Worm (Caenorhabditis elegans): ENCODE measurements around the gene srb-13.

ce11 chrII:5178609-5179008, 21.2 kb upstream of the srb-13 start:
- no peak for TF ChIP-seq klf-2 (GFP tag; conservative IDR thresholded peaks at IDR 0.05)
- TF ChIP-seq cog-1 (tag; optimal IDR thresholded peaks at IDR 0.05) = no peak
- TF ChIP-seq tab-1 (GFP tag; IDR thresholded peaks at IDR 0.05) = no peak
- no peak for TF ChIP-seq flt-1 (GFP tag; IDR thresholded peaks at IDR 0.05)
